Fruit fly (Drosophila melanogaster) whole organism, embryonic: ENCODE measurements around the gene CG6195.

Source experiments
- C15 ChIP-seq: fragments of 200-800 bp; sonication (Bioruptor generic); IDR thresholded peaks from 3 replicates; pipeline ENCODE4 v1.3.6; 2022; ENCODE audit warnings: missing biosample characterization, missing genetic modification characterization
- CG10274 ChIP-seq: fragments of 200-800 bp; sonication (Bioruptor generic); optimal IDR thresholded peaks from 3 replicates; lab custom pipeline; 2017; ENCODE audit warnings: missing biosample characterization, mild to moderate bottlenecking, missing genetic modification characterization
- CG10959 ChIP-seq: fragments of 200-800 bp; sonication (Bioruptor generic); IDR thresholded peaks from 2 replicates; pipeline ENCODE4 v1.3.6; 2022; ENCODE audit warnings: missing biosample characterization, missing genetic modification characterization
- CG14965 ChIP-seq: fragments of 200-800 bp; sonication (Bioruptor generic); optimal IDR thresholded peaks from 2 replicates; lab custom pipeline; 2016; ENCODE audit warnings: missing biosample characterization, missing genetic modification characterization, borderline replicate concordance
- CG1529 ChIP-seq: fragments of 200-800 bp; sonication (Bioruptor generic); optimal IDR thresholded peaks from 3 replicates; lab custom pipeline; 2018; ENCODE audit warnings: missing biosample characterization, missing genetic modification characterization
- CG18619 ChIP-seq: fragments of 200-800 bp; sonication (Bioruptor generic); optimal IDR thresholded peaks from 3 replicates; lab custom pipeline; 2017; ENCODE audit warnings: missing biosample characterization, mild to moderate bottlenecking, missing genetic modification characterization
- CG2202 ChIP-seq: fragments of 200-800 bp; sonication (Bioruptor generic); optimal IDR thresholded peaks from 2 replicates; lab custom pipeline; 2018; ENCODE audit warnings: missing biosample characterization, mild to moderate bottlenecking, missing genetic modification characterization
- CG30431 ChIP-seq: fragments of 200-800 bp; sonication (Bioruptor generic); optimal IDR thresholded peaks from 2 replicates; lab custom pipeline; 2017; ENCODE audit warnings: missing biosample characterization, missing genetic modification characterization
- CG32772 ChIP-seq: fragments of 200-800 bp; sonication (Bioruptor generic); IDR thresholded peaks from 2 replicates; pipeline ENCODE4 v1.3.6; 2022; ENCODE audit warnings: missing biosample characterization, missing genetic modification characterization
- CG34376 ChIP-seq: fragments of 200-800 bp; sonication (Bioruptor generic); optimal IDR thresholded peaks from 2 replicates; lab custom pipeline; 2018; ENCODE audit warnings: missing biosample characterization, mild to moderate bottlenecking, missing genetic modification characterization
- CG4707 ChIP-seq: fragments of 200-800 bp; sonication (Bioruptor generic); optimal IDR thresholded peaks from 2 replicates; lab custom pipeline; 2018; ENCODE audit warnings: missing biosample characterization, mild to moderate bottlenecking, missing genetic modification characterization, moderate library complexity
- CG6175 ChIP-seq: fragments of 200-800 bp; sonication (Bioruptor generic); IDR thresholded peaks from 3 replicates; pipeline ENCODE4 v1.3.6; 2022; ENCODE audit warnings: missing biosample characterization, missing genetic modification characterization
- CG6689 ChIP-seq: fragments of 200-800 bp; sonication (Bioruptor generic); IDR thresholded peaks from 2 replicates; pipeline ENCODE4 v1.3.6; 2022; ENCODE audit warnings: missing biosample characterization, missing genetic modification characterization
- CG7372 ChIP-seq: fragments of 200-800 bp; sonication (Bioruptor generic); IDR thresholded peaks from 2 replicates; pipeline ENCODE4 v1.3.6; 2022; ENCODE audit warnings: missing biosample characterization, missing genetic modification characterization
- CG8290 ChIP-seq, 3 experiments: fragments of 200-800 bp; sonication (Bioruptor generic); optimal IDR thresholded peaks; 2 replicates each; lab custom pipeline; 2016 to 2019; ENCODE audit warnings: missing biosample characterization in 3 of 3, missing genetic modification characterization in 3 of 3, mild to moderate bottlenecking in 2 of 3, moderate library complexity in 1 of 3
- CG9215 ChIP-seq: fragments of 200-800 bp; sonication (Bioruptor generic); IDR thresholded peaks from 2 replicates; pipeline ENCODE4 v1.3.6; 2022; ENCODE audit warnings: missing biosample characterization, missing genetic modification characterization
- HLH54F ChIP-seq: fragments of 200-800 bp; sonication (Bioruptor generic); optimal IDR thresholded peaks from 3 replicates; lab custom pipeline; 2016; ENCODE audit warnings: missing biosample characterization, missing genetic modification characterization
- Hr3 ChIP-seq: fragments of 200-800 bp; sonication (Bioruptor generic); optimal IDR thresholded peaks from 3 replicates; lab custom pipeline; 2016; ENCODE audit warnings: missing biosample characterization, missing genetic modification characterization
- MTF-1 ChIP-seq: fragments of 200-800 bp; sonication (Bioruptor generic); optimal IDR thresholded peaks from 2 replicates; lab custom pipeline; 2018; ENCODE audit warnings: missing biosample characterization, mild to moderate bottlenecking, missing genetic modification characterization, borderline replicate concordance
- NC2α ChIP-seq: fragments of 200-800 bp; sonication (Bioruptor generic); optimal IDR thresholded peaks from 2 replicates; lab custom pipeline; 2016; ENCODE audit warnings: missing biosample characterization, missing genetic modification characterization
- Nf-YA ChIP-seq: fragments of 200-800 bp; sonication (Bioruptor generic); IDR thresholded peaks from 2 replicates; pipeline ENCODE4 v1.3.6; 2022; ENCODE audit warnings: missing biosample characterization, missing genetic modification characterization
- Oaz ChIP-seq: fragments of 200-800 bp; sonication (Bioruptor generic); IDR thresholded peaks from 2 replicates; pipeline ENCODE4 v1.3.6; 2022; ENCODE audit warnings: missing biosample characterization, missing genetic modification characterization
- PHDP ChIP-seq: fragments of 200-800 bp; sonication (Bioruptor generic); optimal IDR thresholded peaks from 3 replicates; lab custom pipeline; 2018; ENCODE audit warnings: missing biosample characterization, mild to moderate bottlenecking, missing genetic modification characterization, moderate library complexity
- Ravus ChIP-seq: fragments of 200-800 bp; sonication (Bioruptor generic); IDR thresholded peaks from 2 replicates; pipeline ENCODE4 v1.3.6; 2022; ENCODE audit warnings: missing biosample characterization, missing genetic modification characterization
- Six4 ChIP-seq: fragments of 200-800 bp; sonication (Bioruptor generic); optimal IDR thresholded peaks from 2 replicates; lab custom pipeline; 2016; ENCODE audit warnings: missing biosample characterization, missing genetic modification characterization
- al ChIP-seq: fragments of 200-800 bp; sonication (Bioruptor generic); IDR thresholded peaks from 2 replicates; pipeline ENCODE4 v1.3.6; 2022; ENCODE audit warnings: missing biosample characterization, missing genetic modification characterization
- amos ChIP-seq: fragments of 200-800 bp; sonication (Bioruptor generic); IDR thresholded peaks from 2 replicates; pipeline ENCODE4 v1.3.6; 2022; ENCODE audit warnings: missing biosample characterization, missing genetic modification characterization; ENCODE audit not compliant: partially characterized antibody
- ara ChIP-seq: fragments of 200-800 bp; sonication (Bioruptor generic); IDR thresholded peaks from 2 replicates; pipeline ENCODE4 v1.3.6; 2022; ENCODE audit warnings: missing biosample characterization, missing genetic modification characterization
- ato ChIP-seq: fragments of 200-800 bp; sonication (Bioruptor generic); IDR thresholded peaks from 2 replicates; pipeline ENCODE4 v1.3.6; 2022; ENCODE audit warnings: missing biosample characterization, missing genetic modification characterization; ENCODE audit not compliant: partially characterized antibody
- bcd ChIP-seq: fragments of 200-800 bp; sonication (Bioruptor generic); optimal IDR thresholded peaks from 2 replicates; lab custom pipeline; 2017; ENCODE audit warnings: missing biosample characterization, mild to moderate bottlenecking, missing genetic modification characterization
- ci ChIP-seq: fragments of 200-800 bp; sonication (Bioruptor generic); IDR thresholded peaks from 3 replicates; pipeline ENCODE4 v1.3.6; 2022; ENCODE audit warnings: missing biosample characterization, missing genetic modification characterization
- crol ChIP-seq: fragments of 200-800 bp; sonication (Bioruptor generic); IDR thresholded peaks from 2 replicates; pipeline ENCODE4 v1.3.6; 2022; ENCODE audit warnings: missing biosample characterization, missing genetic modification characterization
- fd3F ChIP-seq: fragments of 200-800 bp; sonication (Bioruptor generic); optimal IDR thresholded peaks from 2 replicates; lab custom pipeline; 2018; ENCODE audit warnings: missing biosample characterization, mild to moderate bottlenecking, missing genetic modification characterization, moderate library complexity
- fu2 ChIP-seq: fragments of 200-800 bp; sonication (Bioruptor generic); optimal IDR thresholded peaks from 2 replicates; lab custom pipeline; 2016; ENCODE audit warnings: missing biosample characterization, missing genetic modification characterization
- gsb ChIP-seq: fragments of 200-800 bp; sonication (Bioruptor generic); IDR thresholded peaks from 2 replicates; pipeline ENCODE4 v1.3.6; 2022; ENCODE audit warnings: missing biosample characterization, missing genetic modification characterization
- hb ChIP-seq: fragments of 200-800 bp; sonication (Bioruptor generic); IDR thresholded peaks from 3 replicates; pipeline ENCODE4 v1.3.6; 2022; ENCODE audit warnings: missing biosample characterization, missing genetic modification characterization; ENCODE audit not compliant: partially characterized antibody
- mam ChIP-seq: fragments of 200-800 bp; sonication (Bioruptor generic); optimal IDR thresholded peaks from 3 replicates; lab custom pipeline; 2016; ENCODE audit warnings: missing biosample characterization, missing genetic modification characterization
- nerfin-1 ChIP-seq: fragments of 200-800 bp; sonication (Bioruptor generic); optimal IDR thresholded peaks from 3 replicates; lab custom pipeline; 2019; ENCODE audit warnings: missing biosample characterization, mild to moderate bottlenecking, missing genetic modification characterization, moderate library complexity
- otp ChIP-seq: fragments of 200-800 bp; sonication (Bioruptor generic); IDR thresholded peaks from 3 replicates; pipeline ENCODE4, ENCODE4 v1.3.6; 2022; ENCODE audit warnings: missing biosample characterization, missing genetic modification characterization
- pita ChIP-seq: fragments of 200-800 bp; sonication (Bioruptor generic); optimal IDR thresholded peaks from 2 replicates; lab custom pipeline; 2017; ENCODE audit warnings: missing biosample characterization, mild to moderate bottlenecking, missing genetic modification characterization
- pum ChIP-seq: fragments of 200-800 bp; sonication (Bioruptor generic); optimal IDR thresholded peaks from 2 replicates; lab custom pipeline; 2016; ENCODE audit warnings: missing biosample characterization, missing genetic modification characterization
- ranshi ChIP-seq: fragments of 200-800 bp; sonication (Bioruptor generic); IDR thresholded peaks from 2 replicates; pipeline ENCODE4 v1.3.6; 2022; ENCODE audit warnings: missing biosample characterization, missing genetic modification characterization
- salm ChIP-seq: fragments of 200-800 bp; sonication (Bioruptor generic); optimal IDR thresholded peaks from 2 replicates; lab custom pipeline; 2018; ENCODE audit warnings: missing biosample characterization, mild to moderate bottlenecking, missing genetic modification characterization
- sima ChIP-seq: fragments of 200-800 bp; sonication (Bioruptor generic); optimal IDR thresholded peaks from 2 replicates; lab custom pipeline; 2016; ENCODE audit warnings: missing biosample characterization, missing genetic modification characterization
- stc ChIP-seq: fragments of 200-800 bp; sonication (Bioruptor generic); IDR thresholded peaks from 2 replicates; pipeline ENCODE4 v1.3.6; 2022; ENCODE audit warnings: missing biosample characterization, missing genetic modification characterization
- stwl ChIP-seq: fragments of 200-800 bp; sonication (Bioruptor generic); optimal IDR thresholded peaks from 3 replicates; lab custom pipeline; 2018; ENCODE audit warnings: missing biosample characterization, mild to moderate bottlenecking, missing genetic modification characterization, moderate library complexity
- tio ChIP-seq: fragments of 200-800 bp; sonication (Bioruptor generic); optimal IDR thresholded peaks from 2 replicates; lab custom pipeline; 2017; ENCODE audit warnings: missing biosample characterization, missing genetic modification characterization, inconsistent platforms
- tll ChIP-seq, 2 experiments: fragments of 200-800 bp in 1 of 2; fragments of >200 bp in 1 of 2; sonication (Bioruptor generic) in 1 of 2; optimal IDR thresholded peaks; 2 replicates each; lab custom pipeline; 2017 to 2019; ENCODE audit warnings: missing biosample characterization in 2 of 2, missing genetic modification characterization in 2 of 2, mild to moderate bottlenecking in 1 of 2, moderate library complexity in 1 of 2
- unc-4 ChIP-seq: fragments of 200-800 bp; sonication (Bioruptor generic); IDR thresholded peaks from 2 replicates; pipeline ENCODE4 v1.3.6; 2022; ENCODE audit warnings: missing biosample characterization, missing genetic modification characterization; ENCODE audit not compliant: partially characterized antibody
- yki ChIP-seq: fragments of >200 bp; optimal IDR thresholded peaks from 3 replicates; lab custom pipeline; 2018

The CG6195 gene

DNA sequence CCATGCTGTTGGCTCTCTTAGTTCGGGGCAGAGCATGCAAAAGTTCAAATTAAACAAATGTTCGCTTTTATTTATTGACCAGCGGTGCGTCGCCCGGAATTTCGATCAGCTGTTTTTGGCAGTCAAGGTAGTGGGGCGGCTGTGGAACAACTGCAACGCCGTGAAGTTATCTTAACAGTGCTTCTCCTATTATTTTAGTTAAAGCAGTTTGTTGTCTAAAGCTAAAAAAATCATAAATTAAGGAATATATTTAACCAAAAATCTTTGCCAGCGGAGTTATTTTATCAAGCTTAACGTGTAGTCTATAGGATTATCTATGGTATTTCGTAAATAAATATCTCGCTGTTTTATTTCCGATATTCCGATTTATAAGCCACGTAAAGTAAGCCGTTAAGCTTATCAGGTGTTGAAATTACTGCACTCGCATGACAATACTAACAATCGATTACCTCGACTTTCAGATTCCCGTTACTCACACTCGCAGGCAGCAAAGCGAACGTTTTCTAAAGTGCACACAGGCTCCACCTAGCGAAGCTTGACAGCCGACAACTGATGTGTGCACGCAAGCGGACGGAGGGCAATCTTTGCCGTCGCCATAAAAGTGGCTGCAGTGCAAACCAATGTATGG, at the start of gene CG6195, which contains the start of gene CG31220 (continued):
- TF ChIP-seq tll (GFP tag; optimal IDR thresholded peaks at IDR 0.05; lab: Kevin White, UChicago): no peak
- no peak for TF ChIP-seq crol (GFP tag; lab: Robert Waterston, UW)
- TF ChIP-seq NC2α (GFP tag; lab: Kevin White, UChicago): no peak
- no peak for TF ChIP-seq yki (lab: Kevin White, UChicago)
- no peak for TF ChIP-seq HLH54F (GFP tag; lab: Kevin White, UChicago)
- TF ChIP-seq CG4707 (GFP tag; lab: Kevin White, UChicago): no peak
- TF ChIP-seq CG1529 (GFP tag; lab: Kevin White, UChicago): no peak
- no peak for TF ChIP-seq CG14965 (GFP tag; lab: Kevin White, UChicago)
- TF ChIP-seq bcd (GFP tag; lab: Kevin White, UChicago): peak; percentile 28
- no peak for TF ChIP-seq CG30431 (GFP tag; lab: Kevin White, UChicago)
- no peak for TF ChIP-seq Oaz
- peak; percentile 8; the same call in 1 of the 3 replicates for TF ChIP-seq otp (GFP tag; lab: Robert Waterston, UW)
- TF ChIP-seq al (GFP tag; lab: Robert Waterston, UW): no peak
- 0 out of 2 replicates have a peak, but pooled peaks have one; percentile 41 for TF ChIP-seq unc-4 (GFP tag; lab: Robert Waterston, UW)
- TF ChIP-seq Nf-YA: 0 out of 2 replicates have a peak, but pooled peaks have one; percentile 13
- TF ChIP-seq MTF-1: no peak
- no peak for TF ChIP-seq CG6175
- no peak for TF ChIP-seq CG9215 (GFP tag; lab: Robert Waterston, UW)
- TF ChIP-seq CG34376 (GFP tag; lab: Kevin White, UChicago): no peak
- no peak for TF ChIP-seq hb (GFP tag; lab: Robert Waterston, UW)
- no peak for TF ChIP-seq ara (GFP tag; lab: Robert Waterston, UW)
- no peak for TF ChIP-seq Hr3 (GFP tag; lab: Kevin White, UChicago)
- TF ChIP-seq stwl (tag; lab: Kevin White, UChicago): peak; percentile 64
- TF ChIP-seq stc (GFP tag; lab: Robert Waterston, UW): no peak
- no peak for TF ChIP-seq CG2202
- 0 out of 2 replicates have a peak, but pooled peaks have one; percentile 9 for TF ChIP-seq CG32772
- no peak for TF ChIP-seq Six4 (GFP tag; lab: Kevin White, UChicago)
- TF ChIP-seq CG10959: no peak
- 0 out of 2 replicates have a peak, but pooled peaks have one; percentile 10 for TF ChIP-seq ato (GFP tag; lab: Robert Waterston, UW)
- TF ChIP-seq amos: no peak; the same call in 1 of the 2 replicates
- no peak for TF ChIP-seq salm
- no peak for TF ChIP-seq pita (GFP tag; lab: Kevin White, UChicago)
- peak; percentile 0 for TF ChIP-seq pum (GFP tag; lab: Kevin White, UChicago)
- no peak for TF ChIP-seq CG18619 (GFP tag; lab: Kevin White, UChicago)
- TF ChIP-seq tio: no peak
- peak; percentile 89 for TF ChIP-seq nerfin-1 (tag; lab: Kevin White, UChicago)
- TF ChIP-seq CG7372 (GFP tag; lab: Robert Waterston, UW): no peak
- no peak for TF ChIP-seq gsb (GFP tag; lab: Robert Waterston, UW)
- no peak for TF ChIP-seq fu2 (GFP tag; lab: Kevin White, UChicago)
- TF ChIP-seq CG8290 (GFP tag; optimal IDR thresholded peaks at IDR 0.05; lab: Kevin White, UChicago): peak; percentile 30
- no peak for TF ChIP-seq CG8290 (tag; optimal IDR thresholded peaks at IDR 0.05; lab: Kevin White, UChicago)
- TF ChIP-seq C15 (GFP tag; lab: Robert Waterston, UW): no peak
- TF ChIP-seq mam: no peak
- 0 out of 2 replicates have a peak, but pooled peaks have one; percentile 7 for TF ChIP-seq CG6689 (GFP tag; lab: Robert Waterston, UW)
- TF ChIP-seq PHDP (tag; lab: Kevin White, UChicago): no peak
- TF ChIP-seq sima (GFP tag; lab: Kevin White, UChicago): no peak
- peak; percentile 81 for TF ChIP-seq ci (GFP tag; lab: Robert Waterston, UW)
- no peak for TF ChIP-seq Ravus
- no peak for TF ChIP-seq ranshi (GFP tag; lab: Robert Waterston, UW)
- TF ChIP-seq CG10274: no peak
- TF ChIP-seq fd3F (GFP tag; lab: Kevin White, UChicago): no peak
